Worm (Caenorhabditis elegans): ENCODE results near the gene cng-3.

cng-3 gene

DNA sequence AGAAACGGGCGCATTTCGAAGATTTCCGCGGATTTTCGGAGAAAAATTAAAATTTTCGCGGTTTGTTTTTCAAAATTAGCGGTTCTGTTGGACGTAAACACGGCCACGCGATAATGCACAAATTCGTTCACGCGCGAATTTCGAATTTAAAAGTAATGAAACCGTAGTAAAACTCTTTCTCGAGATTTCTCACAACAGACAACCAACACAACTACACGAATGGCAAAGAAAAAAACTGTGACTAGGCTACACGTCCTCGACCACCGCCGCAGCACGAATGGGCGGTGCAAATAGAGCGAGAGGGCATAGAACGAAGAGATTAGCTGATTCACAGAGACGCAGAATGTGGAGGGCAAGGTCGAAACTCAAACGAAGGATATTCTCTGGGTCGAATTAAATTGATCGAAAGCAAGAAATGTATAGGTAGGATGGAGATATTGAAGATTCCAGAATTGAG, 39.9 kb downstream of the cng-3 start, which contains the start of gene idh-1:
Gene idh-1 (minus strand): TSS at position 228 of the 457 bp plus-strand sequence.
- TF ChIP-seq cog-1 (tag; optimal IDR thresholded peaks at IDR 0.05) (no peak), med-1 (GFP tag; optimal IDR thresholded peaks at IDR 0.05; ENCODE audit: insufficient read depth) (no peak), klf-2 (GFP tag; conservative IDR thresholded peaks at IDR 0.05) (no peak), flt-1 (GFP tag; IDR thresholded peaks at IDR 0.05) (no peak), ztf-23 (GFP tag; IDR thresholded peaks at IDR 0.05) (no peak), ztf-29 (GFP tag; IDR thresholded peaks at IDR 0.05) (no peak), T22C8.4 (GFP tag; IDR thresholded peaks at IDR 0.05) (no peak), tab-1 (GFP tag; IDR thresholded peaks at IDR 0.05) (no peak), ref-1 (GFP tag; conservative IDR thresholded peaks at IDR 0.05) (no peak)

DNA sequence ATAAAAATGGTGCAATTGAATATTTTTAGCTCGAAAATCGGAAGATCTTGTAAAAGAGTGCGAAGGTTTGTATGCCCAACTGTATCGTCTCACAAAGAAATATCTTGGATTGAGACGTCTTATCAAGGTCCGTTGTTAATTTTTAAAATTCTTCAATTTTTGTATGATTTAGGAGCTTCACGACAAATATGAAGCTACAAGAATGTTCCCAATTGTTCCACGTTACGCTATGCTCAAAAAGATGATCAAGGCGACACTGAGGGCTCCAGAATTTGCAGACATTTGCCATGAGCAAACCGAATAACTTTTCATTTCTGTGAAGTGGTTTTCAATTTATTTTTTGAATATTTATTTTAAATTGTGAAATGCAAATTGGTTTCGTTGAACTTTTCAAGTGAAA, 42.1 kb downstream of the cng-3 start:
- TF ChIP-seq T22C8.4 (GFP tag; IDR thresholded peaks at IDR 0.05) (no peak), flt-1 (GFP tag; IDR thresholded peaks at IDR 0.05) (no peak), cog-1 (tag; optimal IDR thresholded peaks at IDR 0.05) (no peak), klf-2 (GFP tag; conservative IDR thresholded peaks at IDR 0.05) (no peak), med-1 (GFP tag; optimal IDR thresholded peaks at IDR 0.05; ENCODE audit: insufficient read depth) (no peak), ztf-29 (GFP tag; IDR thresholded peaks at IDR 0.05) (no peak), ztf-23 (GFP tag; IDR thresholded peaks at IDR 0.05) (no peak), tab-1 (GFP tag; IDR thresholded peaks at IDR 0.05) (no peak), ref-1 (GFP tag; conservative IDR thresholded peaks at IDR 0.05) (no peak)

DNA sequence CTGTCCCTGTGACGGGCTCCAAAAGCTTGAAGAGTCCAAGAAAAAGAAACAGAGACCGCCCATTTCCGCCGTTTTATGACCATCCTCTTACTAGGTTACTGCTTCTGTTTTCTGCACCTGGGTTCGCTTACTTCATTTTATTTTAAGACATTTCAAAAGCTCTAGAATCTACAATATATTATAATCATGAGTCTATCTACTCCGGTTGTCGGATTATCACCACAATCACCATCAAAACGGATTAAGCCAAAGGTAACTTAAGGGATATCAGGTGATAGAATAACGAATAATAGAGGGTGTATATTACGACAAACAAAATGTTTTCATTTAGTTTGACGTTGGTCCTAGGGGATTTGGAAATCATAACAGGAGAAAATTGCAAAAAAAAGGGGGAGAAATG, 48.5 kb downstream of the cng-3 start:
- TF ChIP-seq flt-1 (GFP tag; IDR thresholded peaks at IDR 0.05) = no peak
- TF ChIP-seq T22C8.4 (GFP tag; IDR thresholded peaks at IDR 0.05) = no peak
- TF ChIP-seq cog-1 (tag; optimal IDR thresholded peaks at IDR 0.05) = no peak
- no peak for TF ChIP-seq ztf-23 (GFP tag; IDR thresholded peaks at IDR 0.05)
- TF ChIP-seq med-1 (GFP tag; optimal IDR thresholded peaks at IDR 0.05; ENCODE audit: insufficient read depth) = no peak
- TF ChIP-seq klf-2 (GFP tag; conservative IDR thresholded peaks at IDR 0.05) = no peak
- TF ChIP-seq tab-1 (GFP tag; IDR thresholded peaks at IDR 0.05) = no peak
- no peak for TF ChIP-seq ref-1 (GFP tag; conservative IDR thresholded peaks at IDR 0.05)
- TF ChIP-seq ztf-29 (GFP tag; IDR thresholded peaks at IDR 0.05) = no peak

DNA sequence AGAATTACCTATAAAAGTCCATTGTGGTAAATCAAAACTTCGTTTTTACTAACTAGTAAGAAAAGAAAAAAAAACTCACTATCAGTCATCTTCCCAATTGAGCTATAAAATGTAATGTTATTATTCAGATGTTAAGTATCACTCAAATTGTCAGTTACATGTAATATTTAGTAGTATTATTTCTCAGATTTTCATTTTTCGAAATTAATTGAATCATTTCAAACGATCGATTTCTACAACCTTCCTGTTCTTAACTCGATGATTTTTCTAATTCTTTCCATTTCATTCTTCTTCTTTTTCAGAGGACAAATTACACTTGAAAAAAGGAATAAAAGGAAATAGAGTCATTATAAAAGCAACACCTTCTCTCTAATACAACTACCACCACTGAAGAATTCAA, 52.9 kb downstream of the cng-3 start, which contains the start of gene F59B8.1:
Gene F59B8.1 (plus strand): TSS at position 301 of the 400 bp plus-strand sequence.
- no peak for TF ChIP-seq flt-1 (GFP tag; IDR thresholded peaks at IDR 0.05)
- no peak for TF ChIP-seq cog-1 (tag; optimal IDR thresholded peaks at IDR 0.05)
- no peak for TF ChIP-seq klf-2 (GFP tag; conservative IDR thresholded peaks at IDR 0.05)
- TF ChIP-seq ref-1 (GFP tag; conservative IDR thresholded peaks at IDR 0.05) = no peak
- TF ChIP-seq T22C8.4 (GFP tag; IDR thresholded peaks at IDR 0.05) = no peak
- TF ChIP-seq ztf-23 (GFP tag; IDR thresholded peaks at IDR 0.05) = no peak
- TF ChIP-seq ztf-29 (GFP tag; IDR thresholded peaks at IDR 0.05) = no peak
- no peak for TF ChIP-seq med-1 (GFP tag; optimal IDR thresholded peaks at IDR 0.05; ENCODE audit: insufficient read depth)
- no peak for TF ChIP-seq tab-1 (GFP tag; IDR thresholded peaks at IDR 0.05)

All from whole organism, midembryonic.